Worm (Caenorhabditis elegans) whole organism, mixed stage, embryonic: ENCODE results near the gene bud-13.

ENCODE experiments used
- ces-1 ChIP-seq: fragments of 150-350 bp; optimal IDR thresholded peaks from 2 replicates; lab custom pipeline; 2014; ENCODE audit warnings: missing biosample characterization, missing genetic modification reagents, missing genetic modification characterization
- lin-13 ChIP-seq: fragments of 150-350 bp; optimal IDR thresholded peaks from 2 replicates; lab custom pipeline; 2014; ENCODE audit warnings: missing biosample characterization, missing genetic modification characterization
- mab-5 ChIP-seq: fragments of 150-350 bp; optimal IDR thresholded peaks from 2 replicates; lab custom pipeline; 2014; ENCODE audit warnings: missing biosample characterization, missing genetic modification characterization
- mep-1 ChIP-seq: fragments of 150-350 bp; optimal IDR thresholded peaks from 2 replicates; lab custom pipeline; 2017; ENCODE audit warnings: missing biosample characterization, missing genetic modification reagents, missing genetic modification characterization, inconsistent platforms
- mls-2 ChIP-seq: sonication (generic microtip); optimal IDR thresholded peaks from 2 replicates; lab custom pipeline; 2016; ENCODE audit warnings: mild to moderate bottlenecking, missing genetic modification characterization, moderate library complexity, missing compliant biosample characterization
- nhr-12 ChIP-seq: fragments of 150-350 bp; optimal IDR thresholded peaks from 2 replicates; lab custom pipeline; 2014; ENCODE audit warnings: missing biosample characterization, missing genetic modification characterization
- nhr-237 ChIP-seq: fragments of 150-350 bp; optimal IDR thresholded peaks from 2 replicates; lab custom pipeline; 2014; ENCODE audit warnings: missing biosample characterization, missing genetic modification characterization
- pha-4 ChIP-seq: fragments of 150-350 bp; optimal IDR thresholded peaks from 2 replicates; lab custom pipeline; 2018; ENCODE audit warnings: missing biosample characterization, missing genetic modification reagents, missing genetic modification characterization
- snpc-4 ChIP-seq: fragments of 150-350 bp; optimal IDR thresholded peaks from 2 replicates; lab custom pipeline; 2014; ENCODE audit warnings: missing biosample characterization, missing genetic modification characterization
- unc-39 ChIP-seq: fragments of 150-350 bp; optimal IDR thresholded peaks from 2 replicates; lab custom pipeline; 2014; ENCODE audit warnings: missing biosample characterization, missing genetic modification characterization
- unc-62 ChIP-seq: fragments of 150-350 bp; optimal IDR thresholded peaks from 2 replicates; lab custom pipeline; 2014; ENCODE audit warnings: missing biosample characterization, missing genetic modification reagents, missing genetic modification characterization

- TF ChIP-seq mep-1 (tag; lab: Kevin White, UChicago) (no peak), snpc-4 (tag; lab: Kevin White, UChicago) (no peak), mab-5 (no peak), nhr-12 (tag; lab: Kevin White, UChicago) (no peak), lin-13 (tag; lab: Kevin White, UChicago) (no peak), unc-62 (GFP tag; lab: Kevin White, UChicago) (no peak), nhr-237 (tag; lab: Kevin White, UChicago) (no peak), unc-39 (tag; lab: Kevin White, UChicago) (no peak), ces-1 (no peak), pha-4 (tag; lab: Kevin White, UChicago) (no peak), mls-2 (no peak)
Observed at ce11 chrIII:8997821-8998220, 30.3 kb upstream of the bud-13 start.
